Worm (Caenorhabditis elegans) whole organism, late embryonic: ENCODE results near the gene M02B1.3.

Experiments used
- C38D4.7 ChIP-seq: fragments of 200-800 bp; sonication (Bioruptor generic); optimal IDR thresholded peaks from 2 replicates; lab custom pipeline; 2018; ENCODE audit warnings: mild to moderate bottlenecking, missing genetic modification characterization, moderate library complexity, missing compliant biosample characterization
- T23F11.4 ChIP-seq: fragments of 200-800 bp; sonication (Bioruptor generic); optimal IDR thresholded peaks from 2 replicates; lab custom pipeline; 2018; ENCODE audit warnings: mild to moderate bottlenecking, missing genetic modification characterization, missing compliant biosample characterization
- Y22D7AL.16 ChIP-seq: sonication (generic microtip); optimal IDR thresholded peaks from 2 replicates; lab custom pipeline; 2016; ENCODE audit warnings: missing genetic modification characterization, missing compliant biosample characterization
- ceh-24 ChIP-seq: sonication (generic microtip); optimal IDR thresholded peaks from 2 replicates; lab custom pipeline; 2016; ENCODE audit warnings: mild to moderate bottlenecking, missing genetic modification characterization, missing compliant biosample characterization
- ceh-30 ChIP-seq: fragments of 150-350 bp; optimal IDR thresholded peaks from 2 replicates; lab custom pipeline; 2014; ENCODE audit warnings: missing biosample characterization, missing genetic modification characterization
- ceh-45 ChIP-seq: fragments of 200-800 bp; sonication (Bioruptor generic); IDR thresholded peaks from 2 replicates; pipeline ENCODE4 v1.3.6; 2022; ENCODE audit warnings: missing genetic modification reagents, missing genetic modification characterization, missing compliant biosample characterization
- dve-1 ChIP-seq: sonication (generic microtip); optimal IDR thresholded peaks from 2 replicates; lab custom pipeline; 2017; ENCODE audit warnings: antibody characterized with exemption, mild to moderate bottlenecking, missing genetic modification characterization, missing compliant biosample characterization
- elt-2 ChIP-seq: sonication (generic microtip); optimal IDR thresholded peaks from 2 replicates; lab custom pipeline; 2016; ENCODE audit warnings: missing genetic modification reagents, missing genetic modification characterization, missing compliant biosample characterization
- fax-1 ChIP-seq: sonication (generic microtip); optimal IDR thresholded peaks from 2 replicates; lab custom pipeline; 2016; ENCODE audit warnings: missing genotype, missing genetic modification characterization, missing compliant biosample characterization
- madf-2 ChIP-seq: sonication (generic microtip); optimal IDR thresholded peaks from 2 replicates; lab custom pipeline; 2017; ENCODE audit warnings: missing genetic modification characterization, missing compliant biosample characterization
- nfya-1 ChIP-seq: sonication (generic microtip); optimal IDR thresholded peaks from 2 replicates; lab custom pipeline; 2017; ENCODE audit warnings: missing genetic modification characterization, mild to moderate bottlenecking, missing compliant biosample characterization, antibody characterized with exemption, moderate library complexity
- odd-2 ChIP-seq: sonication (generic microtip); optimal IDR thresholded peaks from 2 replicates; lab custom pipeline; 2017; ENCODE audit warnings: antibody characterized with exemption, mild to moderate bottlenecking, missing genetic modification characterization, missing compliant biosample characterization
- pax-1 ChIP-seq: fragments of 150-350 bp; optimal IDR thresholded peaks from 2 replicates; lab custom pipeline; 2014; ENCODE audit warnings: missing biosample characterization, missing genetic modification characterization
- pha-2 ChIP-seq: sonication (generic microtip); optimal IDR thresholded peaks from 2 replicates; lab custom pipeline; 2017; ENCODE audit warnings: mild to moderate bottlenecking, missing genetic modification characterization, missing compliant biosample characterization
- syd-9 ChIP-seq: sonication (generic microtip); optimal IDR thresholded peaks from 2 replicates; lab custom pipeline; 2016; ENCODE audit warnings: mild to moderate bottlenecking, missing genetic modification characterization, moderate library complexity, missing compliant biosample characterization
- unc-86 ChIP-seq: sonication (generic microtip); optimal IDR thresholded peaks from 2 replicates; lab custom pipeline; 2016; ENCODE audit warnings: missing genetic modification characterization, missing compliant biosample characterization
- zip-5 ChIP-seq: sonication (generic microtip); optimal IDR thresholded peaks from 2 replicates; lab custom pipeline; 2016; ENCODE audit warnings: missing genetic modification characterization, missing compliant biosample characterization

Gene M02B1.3

ce11 chrIV:12879557-12879956 lies 43.2 kb downstream of the M02B1.3 start, which contains the start of gene ZK896.5:
Gene ZK896.5, minus strand, starts transcription at chrIV:12879645.
- TF ChIP-seq zip-5 (tag; lab: Kevin White, UChicago) (no peak), syd-9 (no peak), elt-2 (tag; lab: Kevin White, UChicago) (peak; percentile 3), odd-2 (tag; lab: Kevin White, UChicago) (no peak), ceh-24 (tag; lab: Kevin White, UChicago) (no peak)

ce11 chrIV:12883190-12883589 lies 46.9 kb downstream of the M02B1.3 start, which contains the start of gene ZK896.4:
Gene ZK896.4, minus strand, starts transcription at chrIV:12883290.
- no peak for TF ChIP-seq fax-1 (tag; lab: Kevin White, UChicago)
- TF ChIP-seq C38D4.7 (GFP tag; lab: Kevin White, UChicago): no peak
- TF ChIP-seq ceh-45 (GFP tag; lab: Robert Waterston, UW): no peak
- TF ChIP-seq ceh-30 (tag; lab: Kevin White, UChicago): no peak

- TF ChIP-seq T23F11.4 (GFP tag; lab: Kevin White, UChicago) (no peak), unc-86 (tag; lab: Kevin White, UChicago) (no peak), madf-2 (no peak), odd-2 (tag; lab: Kevin White, UChicago) (no peak), dve-1 (tag; lab: Kevin White, UChicago) (no peak), pax-1 (tag; lab: Kevin White, UChicago) (no peak), pha-2 (no peak), Y22D7AL.16 (tag; lab: Kevin White, UChicago) (no peak), nfya-1 (tag; lab: Kevin White, UChicago) (no peak)
These were observed 49.7 kb downstream of the M02B1.3 start for ce11 chrIV:12886012-12886411.
